Fruit fly (Drosophila melanogaster) whole organism, embryonic: Measurements from ENCODE around the gene RpL34b.

Source experiments
- ATbp ChIP-seq: fragments of 200-800 bp; sonication (Bioruptor generic); optimal IDR thresholded peaks from 2 replicates; lab custom pipeline; 2017; ENCODE audit warnings: missing biosample characterization, mild to moderate bottlenecking, missing genetic modification characterization, missing genetic modification reagents
- Atf6 ChIP-seq: fragments of 200-800 bp; sonication (Bioruptor generic); IDR thresholded peaks from 2 replicates; pipeline ENCODE4 v1.3.6; 2022; ENCODE audit warnings: missing biosample characterization, missing genetic modification characterization
- Bteb2 ChIP-seq: fragments of 200-800 bp; sonication (Bioruptor generic); optimal IDR thresholded peaks from 2 replicates; lab custom pipeline; 2016; ENCODE audit warnings: missing biosample characterization, missing genetic modification characterization
- CG10321 ChIP-seq: fragments of 200-800 bp; sonication (Bioruptor generic); IDR thresholded peaks from 2 replicates; pipeline ENCODE4 v1.3.6; 2022; ENCODE audit warnings: missing biosample characterization, missing genetic modification characterization
- CG10959 ChIP-seq: fragments of 200-800 bp; sonication (Bioruptor generic); IDR thresholded peaks from 2 replicates; pipeline ENCODE4 v1.3.6; 2022; ENCODE audit warnings: missing biosample characterization, missing genetic modification characterization
- CG11247 ChIP-seq: fragments of 200-800 bp; sonication (Bioruptor generic); IDR thresholded peaks from 2 replicates; pipeline ENCODE4 v1.3.6; 2022; ENCODE audit warnings: missing biosample characterization, missing genetic modification characterization
- CG12155 ChIP-seq: fragments of 200-800 bp; sonication (Bioruptor generic); optimal IDR thresholded peaks from 3 replicates; lab custom pipeline; 2016; ENCODE audit warnings: missing biosample characterization, missing genetic modification characterization
- CG1233 ChIP-seq: fragments of 200-800 bp; sonication (Bioruptor generic); optimal IDR thresholded peaks from 4 replicates; lab custom pipeline; 2018; ENCODE audit warnings: missing biosample characterization, mild to moderate bottlenecking, missing genetic modification characterization
- CG13296 ChIP-seq: fragments of 200-800 bp; sonication (Bioruptor generic); optimal IDR thresholded peaks from 3 replicates; lab custom pipeline; 2018; ENCODE audit warnings: missing biosample characterization, mild to moderate bottlenecking, missing genetic modification characterization
- CG17829 ChIP-seq: fragments of 200-800 bp; optimal IDR thresholded peaks from 2 replicates; lab custom pipeline; 2019; ENCODE audit warnings: missing biosample characterization, mild to moderate bottlenecking, missing genetic modification characterization, moderate library complexity
- CG2712 ChIP-seq: fragments of 200-800 bp; optimal IDR thresholded peaks from 3 replicates; lab custom pipeline; 2019; ENCODE audit warnings: missing biosample characterization, mild to moderate bottlenecking, missing genetic modification characterization, moderate library complexity
- CG4707 ChIP-seq: fragments of 200-800 bp; sonication (Bioruptor generic); optimal IDR thresholded peaks from 2 replicates; lab custom pipeline; 2018; ENCODE audit warnings: missing biosample characterization, mild to moderate bottlenecking, missing genetic modification characterization, moderate library complexity
- CG5180 ChIP-seq: fragments of 200-800 bp; sonication (Bioruptor generic); optimal IDR thresholded peaks from 3 replicates; lab custom pipeline; 2017; ENCODE audit warnings: missing biosample characterization, missing genetic modification characterization, mild to moderate bottlenecking, moderate library complexity, missing genetic modification reagents
- CG6683 ChIP-seq: fragments of 200-800 bp; sonication (Bioruptor generic); optimal IDR thresholded peaks from 2 replicates; lab custom pipeline; 2017; ENCODE audit warnings: missing biosample characterization, mild to moderate bottlenecking, missing genetic modification characterization, missing genetic modification reagents
- CG6813 ChIP-seq: fragments of 200-800 bp; sonication (Bioruptor generic); optimal IDR thresholded peaks from 2 replicates; lab custom pipeline; 2017; ENCODE audit warnings: missing biosample characterization, missing genetic modification characterization, mild to moderate bottlenecking, moderate library complexity, missing genetic modification reagents
- CG7786 ChIP-seq: fragments of 200-800 bp; sonication (Bioruptor generic); optimal IDR thresholded peaks from 2 replicates; lab custom pipeline; 2016; ENCODE audit warnings: missing biosample characterization, missing genetic modification characterization
- CG8290 ChIP-seq, 3 experiments: fragments of 200-800 bp; sonication (Bioruptor generic); optimal IDR thresholded peaks; 2 replicates each; lab custom pipeline; 2016 to 2019; ENCODE audit warnings: missing biosample characterization in 3 of 3, missing genetic modification characterization in 3 of 3, mild to moderate bottlenecking in 2 of 3, moderate library complexity in 1 of 3
- CG9797 ChIP-seq: fragments of 200-800 bp; sonication (Bioruptor generic); optimal IDR thresholded peaks from 3 replicates; lab custom pipeline; 2018; ENCODE audit warnings: missing biosample characterization, mild to moderate bottlenecking, missing genetic modification characterization
- Doc2 ChIP-seq: fragments of 200-800 bp; sonication (Bioruptor generic); IDR thresholded peaks from 2 replicates; pipeline ENCODE4 v1.3.6; 2022; ENCODE audit warnings: missing biosample characterization, missing genetic modification characterization
- E2f2 ChIP-seq: fragments of 200-800 bp; sonication (Bioruptor generic); IDR thresholded peaks from 2 replicates; pipeline ENCODE4 v1.3.6; 2022; ENCODE audit warnings: missing biosample characterization, missing genetic modification characterization
- Hr51 ChIP-seq, 2 experiments: fragments of 200-800 bp; sonication (Bioruptor generic); optimal IDR thresholded peaks; 2 replicates in 1 of 2; 3 replicates in 1 of 2; lab custom pipeline; 2016 to 2018; ENCODE audit warnings: missing biosample characterization in 2 of 2, missing genetic modification characterization in 2 of 2, mild to moderate bottlenecking in 1 of 2, moderate library complexity in 1 of 2
- MTF-1 ChIP-seq: fragments of 200-800 bp; sonication (Bioruptor generic); optimal IDR thresholded peaks from 2 replicates; lab custom pipeline; 2018; ENCODE audit warnings: missing biosample characterization, mild to moderate bottlenecking, missing genetic modification characterization, borderline replicate concordance
- Med ChIP-seq: fragments of 200-800 bp; sonication (Bioruptor generic); peaks from one replicate; lab custom pipeline; 2016; ENCODE audit warnings: missing biosample characterization, missing genetic modification characterization, mild to moderate bottlenecking, inconsistent platforms, moderate library complexity
- Opbp ChIP-seq: fragments of 200-800 bp; sonication (Bioruptor generic); IDR thresholded peaks from 3 replicates; pipeline ENCODE4 v1.3.6; 2022; ENCODE audit warnings: missing biosample characterization, missing genetic modification characterization; ENCODE audit not compliant: partially characterized antibody
- PHDP ChIP-seq: fragments of 200-800 bp; sonication (Bioruptor generic); optimal IDR thresholded peaks from 3 replicates; lab custom pipeline; 2018; ENCODE audit warnings: missing biosample characterization, mild to moderate bottlenecking, missing genetic modification characterization, moderate library complexity
- Ptx1 ChIP-seq: fragments of 200-800 bp; sonication (Bioruptor generic); IDR thresholded peaks from 2 replicates; pipeline ENCODE4 v1.3.6; 2022; ENCODE audit warnings: missing biosample characterization, missing genetic modification characterization
- Scr ChIP-seq: fragments of 200-800 bp; sonication (Bioruptor generic); IDR thresholded peaks from 2 replicates; pipeline ENCODE4 v1.3.6; 2022; ENCODE audit warnings: missing biosample characterization, missing genetic modification characterization; ENCODE audit not compliant: partially characterized antibody
- Sin3A ChIP-seq: fragments of >200 bp; optimal IDR thresholded peaks from 2 replicates; lab custom pipeline; 2018
- Spps ChIP-seq: fragments of 200-800 bp; sonication (Bioruptor generic); optimal IDR thresholded peaks from 2 replicates; lab custom pipeline; 2018; ENCODE audit warnings: missing biosample characterization, mild to moderate bottlenecking, missing genetic modification characterization
- Trl ChIP-seq, 3 experiments: fragments of >200 bp in 2 of 3; fragments of 200-800 bp in 1 of 3; sonication (Bioruptor generic) in 1 of 3; optimal IDR thresholded peaks; 2 replicates in 1 of 3; 3 replicates in 2 of 3; lab custom pipeline; 2016 to 2017; ENCODE audit warnings: missing biosample characterization in 1 of 3, missing genetic modification characterization in 1 of 3
- abd-A ChIP-seq: fragments of 200-800 bp; sonication (Bioruptor generic); optimal IDR thresholded peaks from 3 replicates; lab custom pipeline; 2019; ENCODE audit warnings: missing biosample characterization, mild to moderate bottlenecking, missing genetic modification characterization, moderate library complexity
- ac ChIP-seq: fragments of 200-800 bp; sonication (Bioruptor generic); optimal IDR thresholded peaks from 3 replicates; lab custom pipeline; 2017; ENCODE audit warnings: missing biosample characterization, mild to moderate bottlenecking, missing genetic modification characterization
- bcd ChIP-seq: fragments of 200-800 bp; sonication (Bioruptor generic); optimal IDR thresholded peaks from 2 replicates; lab custom pipeline; 2017; ENCODE audit warnings: missing biosample characterization, mild to moderate bottlenecking, missing genetic modification characterization
- bowl ChIP-seq: fragments of 200-800 bp; sonication (Bioruptor generic); IDR thresholded peaks from 2 replicates; pipeline ENCODE4 v1.3.6; 2022; ENCODE audit warnings: missing biosample characterization, missing genetic modification characterization
- caup ChIP-seq: fragments of 200-800 bp; sonication (Bioruptor generic); optimal IDR thresholded peaks from 3 replicates; lab custom pipeline; 2017; ENCODE audit warnings: missing biosample characterization, mild to moderate bottlenecking, missing genetic modification characterization, moderate library complexity; ENCODE audit not compliant: severe bottlenecking
- ci ChIP-seq: fragments of 200-800 bp; sonication (Bioruptor generic); IDR thresholded peaks from 3 replicates; pipeline ENCODE4 v1.3.6; 2022; ENCODE audit warnings: missing biosample characterization, missing genetic modification characterization
- eve ChIP-seq, 2 experiments: fragments of >200 bp; optimal IDR thresholded peaks; 2 replicates each; lab custom pipeline; 2017; ENCODE audit warnings: missing biosample characterization in 2 of 2, missing genetic modification characterization in 2 of 2
- exex ChIP-seq: fragments of 200-800 bp; sonication (Bioruptor generic); optimal IDR thresholded peaks from 4 replicates; lab custom pipeline; 2018; ENCODE audit warnings: missing biosample characterization, mild to moderate bottlenecking, missing genetic modification characterization, moderate library complexity
- eyg ChIP-seq: fragments of 200-800 bp; sonication (Bioruptor generic); optimal IDR thresholded peaks from 3 replicates; lab custom pipeline; 2016; ENCODE audit warnings: missing biosample characterization, missing genetic modification characterization
- gem ChIP-seq: fragments of 200-800 bp; sonication (Bioruptor generic); optimal IDR thresholded peaks from 2 replicates; lab custom pipeline; 2019; ENCODE audit warnings: missing biosample characterization, mild to moderate bottlenecking, missing genetic modification characterization, moderate library complexity
- maf-S ChIP-seq: fragments of 200-800 bp; sonication (Bioruptor generic); optimal IDR thresholded peaks from 2 replicates; lab custom pipeline; 2016; ENCODE audit warnings: missing biosample characterization, missing genetic modification characterization
- peb ChIP-seq: fragments of 200-800 bp; sonication (Bioruptor generic); IDR thresholded peaks from 2 replicates; pipeline ENCODE4 v1.3.6; 2022; ENCODE audit warnings: missing biosample characterization, missing genetic modification characterization
- pros ChIP-seq: fragments of 200-800 bp; sonication (Bioruptor generic); optimal IDR thresholded peaks from 3 replicates; lab custom pipeline; 2019; ENCODE audit warnings: missing biosample characterization, mild to moderate bottlenecking, missing genetic modification characterization, moderate library complexity
- scrt ChIP-seq: fragments of 200-800 bp; sonication (Bioruptor generic); optimal IDR thresholded peaks from 2 replicates; lab custom pipeline; 2018; ENCODE audit warnings: missing biosample characterization, mild to moderate bottlenecking, missing genetic modification characterization, moderate library complexity
- sisA ChIP-seq: fragments of 200-800 bp; sonication (Bioruptor generic); IDR thresholded peaks from 2 replicates; pipeline ENCODE4 v1.3.6; 2022; ENCODE audit warnings: missing biosample characterization, missing genetic modification characterization
- ssp ChIP-seq: fragments of 200-800 bp; sonication (Bioruptor generic); IDR thresholded peaks from 2 replicates; pipeline ENCODE4 v1.3.6; 2022; ENCODE audit warnings: missing biosample characterization, missing genetic modification characterization
- sug ChIP-seq: fragments of 200-800 bp; optimal IDR thresholded peaks from 2 replicates; lab custom pipeline; 2019; ENCODE audit warnings: missing biosample characterization, mild to moderate bottlenecking, missing genetic modification characterization, moderate library complexity
- tna ChIP-seq: fragments of 200-800 bp; sonication (Bioruptor generic); IDR thresholded peaks from 2 replicates; pipeline ENCODE4 v1.3.6; 2022; ENCODE audit warnings: missing biosample characterization, missing genetic modification characterization; ENCODE audit not compliant: partially characterized antibody
- ttk ChIP-seq: fragments of 200-800 bp; sonication (Bioruptor generic); IDR thresholded peaks from 2 replicates; pipeline ENCODE4 v2.1.2; 2022; ENCODE audit warnings: missing biosample characterization, missing genetic modification characterization
- zen ChIP-seq: fragments of 200-800 bp; sonication (Bioruptor generic); optimal IDR thresholded peaks from 3 replicates; lab custom pipeline; 2018; ENCODE audit warnings: missing biosample characterization, mild to moderate bottlenecking, missing genetic modification characterization, moderate library complexity

The RpL34b gene

DNA sequence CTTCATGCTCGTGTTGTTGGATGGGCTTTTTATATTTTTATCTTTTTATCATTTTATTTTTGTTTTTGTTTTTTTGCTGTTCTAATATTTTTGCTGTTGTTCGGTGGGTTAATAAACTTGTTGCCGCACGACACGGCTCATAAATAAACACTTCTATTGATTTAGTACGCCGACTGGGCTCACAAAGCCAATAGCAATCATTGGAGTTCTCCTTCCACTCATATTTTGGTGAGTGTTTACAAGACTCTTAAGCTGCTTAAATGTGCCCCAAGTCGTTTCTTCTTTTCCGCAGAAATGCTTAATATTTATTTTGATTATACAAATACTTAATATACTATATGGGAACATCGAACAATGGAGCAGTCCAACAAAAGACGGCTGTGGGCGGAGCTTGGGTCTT is 10.8 kb downstream of the RpL34b start (continued):
- TF ChIP-seq sisA (GFP tag; lab: Robert Waterston, UW): no peak
- TF ChIP-seq caup: peak; percentile 54
- no peak for TF ChIP-seq Doc2 (GFP tag; lab: Robert Waterston, UW)
- TF ChIP-seq CG12155: no peak
- no peak for TF ChIP-seq bcd (GFP tag; lab: Kevin White, UChicago)
- TF ChIP-seq maf-S (GFP tag; lab: Kevin White, UChicago): no peak
- TF ChIP-seq gem (tag; lab: Kevin White, UChicago): peak; percentile 9
- no peak for TF ChIP-seq peb (GFP tag; lab: Robert Waterston, UW)
- TF ChIP-seq abd-A (tag; lab: Kevin White, UChicago): no peak
- no peak for TF ChIP-seq ci (GFP tag; lab: Robert Waterston, UW)
- TF ChIP-seq sug (tag; lab: Kevin White, UChicago): no peak
- TF ChIP-seq Atf6: no peak
- no peak for TF ChIP-seq CG17829 (tag; lab: Kevin White, UChicago)
- TF ChIP-seq CG7786: no peak
- TF ChIP-seq scrt (GFP tag; lab: Kevin White, UChicago): peak; percentile 29
- TF ChIP-seq bowl (GFP tag; lab: Robert Waterston, UW): no peak
- TF ChIP-seq ATbp (GFP tag; lab: Kevin White, UChicago): peak; percentile 50
- no peak for TF ChIP-seq CG5180 (GFP tag; lab: Kevin White, UChicago)
- TF ChIP-seq Sin3A (lab: Kevin White, UChicago): no peak
- TF ChIP-seq CG6683: no peak
- no peak for TF ChIP-seq ttk (GFP tag; lab: Robert Waterston, UW)
- peak; percentile 51 for TF ChIP-seq CG6813 (GFP tag; lab: Kevin White, UChicago)
- peak; percentile 48 for TF ChIP-seq PHDP (tag; lab: Kevin White, UChicago)
- TF ChIP-seq pros: no peak
- peak; percentile 32 for TF ChIP-seq CG1233 (GFP tag; lab: Kevin White, UChicago)
- TF ChIP-seq zen (tag; lab: Kevin White, UChicago): no peak
- TF ChIP-seq ac: no peak
- TF ChIP-seq CG10959: no peak
- TF ChIP-seq Spps (tag; lab: Kevin White, UChicago): no peak
- TF ChIP-seq Scr (GFP tag; lab: Robert Waterston, UW): no peak
- TF ChIP-seq CG10321 (GFP tag; lab: Robert Waterston, UW): no peak
- TF ChIP-seq Med: peak; percentile 65
- TF ChIP-seq E2f2 (GFP tag; lab: Robert Waterston, UW): 0 out of 2 replicates have a peak, but pooled peaks have one; percentile 9
- TF ChIP-seq Trl (optimal IDR thresholded peaks at IDR 0.05; lab: Kevin White, UChicago): no peak
- TF ChIP-seq Trl (GFP tag; optimal IDR thresholded peaks at IDR 0.05; lab: Kevin White, UChicago): no peak
- no peak for TF ChIP-seq ssp (GFP tag; lab: Robert Waterston, UW)
- TF ChIP-seq eyg (GFP tag; lab: Kevin White, UChicago): no peak
- TF ChIP-seq CG2712 (tag; lab: Kevin White, UChicago): peak; percentile 2
- TF ChIP-seq exex (tag; lab: Kevin White, UChicago): peak; percentile 24
- TF ChIP-seq CG8290 (GFP tag; optimal IDR thresholded peaks at IDR 0.05; lab: Kevin White, UChicago): no peak
- TF ChIP-seq CG8290 (tag; optimal IDR thresholded peaks at IDR 0.05; lab: Kevin White, UChicago): peak in 1 of 2 experiments; percentile 14
- peak; percentile 17 for TF ChIP-seq CG4707 (GFP tag; lab: Kevin White, UChicago)
- TF ChIP-seq CG13296 (GFP tag; lab: Kevin White, UChicago): peak; percentile 18
- no peak for TF ChIP-seq CG9797 (GFP tag; lab: Kevin White, UChicago)
- TF ChIP-seq MTF-1 (GFP tag; lab: Kevin White, UChicago): peak; percentile 57
- TF ChIP-seq Ptx1 (GFP tag; lab: Robert Waterston, UW): no peak
- no peak for TF ChIP-seq Hr51 (GFP tag; optimal IDR thresholded peaks at IDR 0.05; lab: Kevin White, UChicago)
- TF ChIP-seq Opbp (GFP tag; lab: Robert Waterston, UW): no peak
- TF ChIP-seq CG11247 (GFP tag; lab: Robert Waterston, UW): no peak
- TF ChIP-seq eve (GFP tag; optimal IDR thresholded peaks at IDR 0.05; lab: Kevin White, UChicago): no peak
- TF ChIP-seq tna: no peak
- TF ChIP-seq Bteb2 (GFP tag; lab: Kevin White, UChicago): no peak
